Worm (Caenorhabditis elegans): Measurements from ENCODE around the gene sri-77.
"Not testable (repeated sequence)": the region's sequence is repeated elsewhere in the genome, so short reads cannot be mapped to it uniquely, and the experiment has no call there.

Gene sri-77

DNA sequence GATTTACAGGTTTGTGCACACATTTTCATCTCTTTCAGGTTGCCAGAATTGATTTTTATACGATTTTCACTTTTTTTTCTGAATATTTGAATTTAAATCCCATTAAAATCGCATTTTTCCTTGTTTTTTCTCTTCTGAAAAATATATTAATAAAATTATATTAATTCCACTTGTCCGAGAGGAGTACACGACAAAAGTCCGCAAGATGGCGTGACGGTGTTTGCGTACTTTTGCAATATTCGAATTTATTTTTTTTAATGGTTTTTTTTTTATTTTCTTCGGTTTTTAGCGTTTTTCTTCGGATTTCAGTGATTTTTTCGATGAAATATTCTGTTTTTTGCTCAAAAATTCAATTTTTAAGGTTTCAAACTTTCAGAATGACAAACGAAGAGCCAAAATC lies 40.3 kb downstream of the sri-77 start, which contains the start of gene usp-39:
Gene usp-39 (plus strand): TSS at position 377 of the 400 bp plus-strand sequence.
- TF ChIP-seq K09A11.1 (tag; optimal IDR thresholded peaks at IDR 0.05; ENCODE audit: insufficient read depth) = no peak
- no peak for TF ChIP-seq pqm-1 (tag; optimal IDR thresholded peaks at IDR 0.05)
- peak; percentile 21 for TF ChIP-seq Y22D7AL.16 (tag; optimal IDR thresholded peaks at IDR 0.05)
- TF ChIP-seq elt-2 (tag; optimal IDR thresholded peaks at IDR 0.05) = peak; percentile 49
- peak; percentile 83 for TF ChIP-seq unc-42 (tag; optimal IDR thresholded peaks at IDR 0.05)
- TF ChIP-seq ttx-3 (tag; optimal IDR thresholded peaks at IDR 0.05) = peak; percentile 24
- TF ChIP-seq dmd-4 (tag; optimal IDR thresholded peaks at IDR 0.05; ENCODE audit: borderline replicate concordance) = peak; percentile 8
- no peak for TF ChIP-seq hlh-15 (tag; optimal IDR thresholded peaks at IDR 0.05)
- TF ChIP-seq hlh-8 (tag; optimal IDR thresholded peaks at IDR 0.05) = peak; percentile 8
- TF ChIP-seq C38D4.7 (GFP tag; optimal IDR thresholded peaks at IDR 0.05) = no peak
- no peak for TF ChIP-seq mec-3 (tag; optimal IDR thresholded peaks at IDR 0.05; ENCODE audit: borderline replicate concordance)
- no peak for TF ChIP-seq ceh-18 (tag; optimal IDR thresholded peaks at IDR 0.05)
- TF ChIP-seq npax-4 (tag; optimal IDR thresholded peaks at IDR 0.05) = no peak
- no peak for TF ChIP-seq F13H6.1 (tag; optimal IDR thresholded peaks at IDR 0.05)
- TF ChIP-seq nfya-1 (tag; optimal IDR thresholded peaks at IDR 0.05) = peak; percentile 18
- TF ChIP-seq pha-2 (tag; optimal IDR thresholded peaks at IDR 0.05) = peak; percentile 25
- no peak for TF ChIP-seq ceh-2 (tag; optimal IDR thresholded peaks at IDR 0.05)
- no peak for TF ChIP-seq dve-1 (tag; optimal IDR thresholded peaks at IDR 0.05)
- no peak for TF ChIP-seq rnt-1 (tag; optimal IDR thresholded peaks at IDR 0.05)
- no peak for TF ChIP-seq ceh-30 (tag; optimal IDR thresholded peaks at IDR 0.05)
- TF ChIP-seq ref-2 (tag; optimal IDR thresholded peaks at IDR 0.05) = no peak

DNA sequence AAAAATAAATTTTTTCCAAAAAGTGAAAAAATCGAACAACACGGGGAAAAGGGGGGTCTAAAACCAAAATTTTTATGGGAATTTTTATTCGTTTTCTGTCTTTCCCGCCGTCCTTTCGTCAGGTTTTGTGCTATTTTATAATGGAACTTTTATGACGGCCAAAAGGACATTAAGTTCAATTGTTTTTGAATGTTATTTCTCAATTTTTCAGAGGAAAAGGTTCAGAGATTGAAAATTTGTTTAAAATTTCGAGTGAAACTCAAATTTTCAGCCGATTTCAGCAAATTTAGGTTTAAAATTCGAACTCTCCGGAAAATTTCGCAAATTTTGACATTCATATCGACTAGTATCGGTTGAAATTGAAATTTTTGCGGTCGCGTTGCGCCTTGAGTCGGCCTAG lies 41.2 kb downstream of the sri-77 start, which contains the start of gene nep-18:
Gene nep-18 (minus strand): TSS at position 101 of the 400 bp plus-strand sequence.
- TF ChIP-seq C08G9.2 (tag; optimal IDR thresholded peaks at IDR 0.05) (no peak), nhr-11 (tag; optimal IDR thresholded peaks at IDR 0.05) (no peak), tbx-7 (tag; optimal IDR thresholded peaks at IDR 0.05) (no peak), pha-2 (tag; optimal IDR thresholded peaks at IDR 0.05) (no peak), fkh-6 (tag; optimal IDR thresholded peaks at IDR 0.05) (no peak), ceh-24 (tag; optimal IDR thresholded peaks at IDR 0.05) (no peak), pat-9 (tag; optimal IDR thresholded peaks at IDR 0.05) (no peak), sox-2 (GFP tag; IDR thresholded peaks at IDR 0.05) (no peak), hlh-13 (GFP tag; optimal IDR thresholded peaks at IDR 0.05) (no peak)

DNA sequence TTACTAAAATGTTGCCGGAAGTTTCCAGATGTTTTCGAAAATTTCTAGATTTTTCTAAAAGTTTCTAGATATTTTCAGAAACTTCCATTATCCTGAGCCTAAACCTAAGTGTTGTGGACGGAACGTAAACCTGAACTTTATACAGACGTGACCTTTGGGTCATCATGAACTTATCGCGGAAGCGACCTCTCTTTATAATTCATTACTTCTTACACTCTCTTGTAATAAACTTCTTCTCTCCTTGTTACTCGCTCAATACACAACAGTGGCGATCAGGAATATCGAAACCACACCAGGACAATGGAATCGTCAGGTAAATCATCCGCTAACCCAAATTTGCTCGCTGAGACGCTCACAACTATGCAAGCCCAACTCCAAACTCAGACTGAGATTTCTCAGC lies 51.6 kb downstream of the sri-77 start, which contains the start of gene K02F6.1:
Gene K02F6.1 (plus strand): TSS at position 301 of the 400 bp plus-strand sequence.
- TF ChIP-seq fkh-6 (tag; optimal IDR thresholded peaks at IDR 0.05); madf-2 (tag; optimal IDR thresholded peaks at IDR 0.05); unc-3 (GFP tag; conservative IDR thresholded peaks at IDR 0.05); unc-3 (tag; optimal IDR thresholded peaks at IDR 0.05): not testable (repeated sequence)

Measured in whole organism, late embryonic.